Worm (Caenorhabditis elegans): ENCODE data around the gene bgal-2.

bgal-2 gene

DNA sequence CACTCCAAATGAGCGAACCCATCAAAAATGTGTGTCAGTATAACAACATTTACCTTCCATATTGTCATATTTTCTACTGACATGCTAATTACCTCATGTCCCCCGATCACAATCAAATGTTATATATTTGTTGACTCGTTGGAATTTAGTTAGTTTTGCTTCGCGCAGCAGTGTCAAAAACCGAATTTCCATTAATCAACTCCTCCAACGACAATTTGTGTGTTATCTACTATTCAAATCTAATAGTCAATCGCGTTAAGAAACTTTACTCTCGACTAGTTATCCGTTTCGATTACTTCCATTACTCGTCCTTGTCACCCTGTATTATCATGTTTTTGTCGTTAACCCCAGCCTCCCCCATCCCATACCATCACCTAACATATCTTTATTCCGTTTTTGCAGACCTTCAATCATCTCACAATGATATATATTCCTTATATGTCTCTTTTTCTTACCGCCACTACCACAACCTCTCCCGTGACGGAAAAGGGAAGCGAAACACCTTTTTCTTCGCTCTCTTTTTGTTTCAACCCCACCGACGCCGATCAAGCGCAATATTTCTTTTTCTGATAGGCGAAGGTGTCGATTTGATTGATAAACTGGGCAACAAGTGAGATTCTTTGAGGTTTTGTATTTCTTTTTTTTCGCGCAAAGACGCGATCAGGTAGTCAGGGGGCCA, 11.8 kb downstream of the bgal-2 start:
- TF ChIP-seq med-1 (GFP tag; optimal IDR thresholded peaks at IDR 0.05; ENCODE audit: insufficient read depth) (no peak), tab-1 (GFP tag; IDR thresholded peaks at IDR 0.05) (no peak), ztf-23 (GFP tag; IDR thresholded peaks at IDR 0.05) (no peak), T22C8.4 (GFP tag; IDR thresholded peaks at IDR 0.05) (no peak), flt-1 (GFP tag; IDR thresholded peaks at IDR 0.05) (no peak), ztf-29 (GFP tag; IDR thresholded peaks at IDR 0.05) (no peak), ref-1 (GFP tag; conservative IDR thresholded peaks at IDR 0.05) (no peak)

DNA sequence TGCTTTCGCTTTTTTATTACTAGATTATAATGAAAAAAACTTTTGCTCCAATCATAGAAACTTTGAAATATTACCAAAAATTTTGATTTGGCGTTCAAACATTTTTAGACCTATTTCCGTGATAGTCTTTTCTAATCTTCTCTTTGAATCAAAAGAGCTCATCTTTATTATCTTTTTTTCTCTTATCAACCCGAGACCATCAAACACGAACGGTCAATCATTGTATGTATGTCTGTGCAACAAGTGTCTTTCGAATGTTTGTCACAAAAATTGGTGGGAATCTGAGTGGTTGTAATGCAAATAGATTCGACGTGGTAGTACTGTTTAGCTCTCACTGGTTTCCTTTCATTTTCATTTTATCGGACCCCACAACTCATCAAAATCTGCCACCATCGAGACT, 15.6 kb downstream of the bgal-2 start, which contains the start of gene M03A8.3:
Gene M03A8.3 (plus strand): TSS at position 278 of the 400 bp plus-strand sequence.
- TF ChIP-seq flt-1 (GFP tag; IDR thresholded peaks at IDR 0.05) (no peak), ref-1 (GFP tag; conservative IDR thresholded peaks at IDR 0.05) (no peak), ztf-23 (GFP tag; IDR thresholded peaks at IDR 0.05) (no peak), klf-2 (GFP tag; conservative IDR thresholded peaks at IDR 0.05) (no peak), cog-1 (tag; optimal IDR thresholded peaks at IDR 0.05) (no peak), tab-1 (GFP tag; IDR thresholded peaks at IDR 0.05) (no peak), ztf-29 (GFP tag; IDR thresholded peaks at IDR 0.05) (no peak)

DNA sequence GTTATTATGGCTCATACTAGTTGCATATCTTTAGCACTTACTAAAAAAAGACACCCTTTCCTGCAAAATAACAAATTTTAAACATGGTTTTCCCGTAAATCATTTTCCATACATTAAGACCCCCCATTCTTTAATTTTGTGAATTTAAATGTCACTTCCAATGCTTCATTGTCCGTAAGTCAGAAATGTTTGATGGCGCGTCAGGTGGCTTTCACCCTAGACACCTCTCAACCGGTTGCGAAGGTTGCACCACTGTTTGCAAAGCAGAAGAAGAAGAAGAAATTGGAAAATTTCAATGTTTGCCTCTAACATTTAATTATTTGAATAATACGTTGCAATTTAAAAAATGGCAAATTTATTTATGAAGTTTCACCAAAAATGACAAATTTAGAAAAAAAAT, 17.3 kb downstream of the bgal-2 start:
- TF ChIP-seq tab-1 (GFP tag; IDR thresholded peaks at IDR 0.05): no peak
- no peak for TF ChIP-seq klf-2 (GFP tag; conservative IDR thresholded peaks at IDR 0.05)
- TF ChIP-seq ztf-23 (GFP tag; IDR thresholded peaks at IDR 0.05): no peak
- TF ChIP-seq ztf-29 (GFP tag; IDR thresholded peaks at IDR 0.05): no peak

DNA sequence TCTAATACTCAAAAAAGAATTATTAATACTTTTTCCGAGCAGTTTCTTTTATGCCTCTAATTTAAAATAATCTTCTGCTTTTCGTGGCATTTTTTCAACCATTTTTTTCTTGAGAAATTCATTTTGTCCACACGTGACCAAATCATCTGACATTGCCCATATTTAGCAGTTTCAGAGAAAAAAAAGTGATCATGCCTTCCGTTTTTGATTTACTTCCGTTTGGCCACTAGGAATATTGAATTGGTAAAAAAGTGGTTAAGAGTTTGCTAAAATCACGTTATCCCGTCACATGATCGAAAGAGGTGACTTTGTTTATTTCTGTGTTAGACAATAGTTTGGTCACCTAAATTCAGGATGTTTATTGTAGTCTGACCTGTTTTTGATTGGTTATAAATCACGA, 20.2 kb downstream of the bgal-2 start:
- TF ChIP-seq ztf-29 (GFP tag; IDR thresholded peaks at IDR 0.05) (no peak), tab-1 (GFP tag; IDR thresholded peaks at IDR 0.05) (no peak), cog-1 (tag; optimal IDR thresholded peaks at IDR 0.05) (no peak), T22C8.4 (GFP tag; IDR thresholded peaks at IDR 0.05) (no peak), ztf-23 (GFP tag; IDR thresholded peaks at IDR 0.05) (no peak), klf-2 (GFP tag; conservative IDR thresholded peaks at IDR 0.05) (no peak), ref-1 (GFP tag; conservative IDR thresholded peaks at IDR 0.05) (no peak), med-1 (GFP tag; optimal IDR thresholded peaks at IDR 0.05; ENCODE audit: insufficient read depth) (no peak), flt-1 (GFP tag; IDR thresholded peaks at IDR 0.05) (no peak)

DNA sequence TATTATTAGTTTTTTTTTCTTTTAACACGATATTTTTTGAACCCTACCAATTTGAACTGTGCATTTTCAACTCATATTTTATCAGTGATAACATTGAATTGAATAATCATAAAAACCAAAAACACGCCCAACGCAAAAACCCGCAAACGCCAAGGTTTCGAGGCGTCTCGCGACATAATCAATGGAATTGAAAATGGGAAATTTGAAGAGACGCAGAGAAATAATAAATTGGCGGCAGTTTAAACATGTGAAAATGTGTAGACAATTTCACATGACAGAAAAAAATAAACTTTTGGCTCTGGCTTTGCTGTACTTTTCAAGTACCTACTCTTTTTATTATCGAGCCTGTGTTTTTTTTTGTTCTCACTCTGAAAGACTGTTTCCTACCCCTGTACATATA, 20.6 kb downstream of the bgal-2 start:
- TF ChIP-seq ref-1 (GFP tag; conservative IDR thresholded peaks at IDR 0.05) (no peak), med-1 (GFP tag; optimal IDR thresholded peaks at IDR 0.05; ENCODE audit: insufficient read depth) (no peak), tab-1 (GFP tag; IDR thresholded peaks at IDR 0.05) (no peak), ztf-23 (GFP tag; IDR thresholded peaks at IDR 0.05) (no peak), cog-1 (tag; optimal IDR thresholded peaks at IDR 0.05) (no peak), flt-1 (GFP tag; IDR thresholded peaks at IDR 0.05) (no peak), ztf-29 (GFP tag; IDR thresholded peaks at IDR 0.05) (no peak), T22C8.4 (GFP tag; IDR thresholded peaks at IDR 0.05) (no peak), klf-2 (GFP tag; conservative IDR thresholded peaks at IDR 0.05) (no peak)

DNA sequence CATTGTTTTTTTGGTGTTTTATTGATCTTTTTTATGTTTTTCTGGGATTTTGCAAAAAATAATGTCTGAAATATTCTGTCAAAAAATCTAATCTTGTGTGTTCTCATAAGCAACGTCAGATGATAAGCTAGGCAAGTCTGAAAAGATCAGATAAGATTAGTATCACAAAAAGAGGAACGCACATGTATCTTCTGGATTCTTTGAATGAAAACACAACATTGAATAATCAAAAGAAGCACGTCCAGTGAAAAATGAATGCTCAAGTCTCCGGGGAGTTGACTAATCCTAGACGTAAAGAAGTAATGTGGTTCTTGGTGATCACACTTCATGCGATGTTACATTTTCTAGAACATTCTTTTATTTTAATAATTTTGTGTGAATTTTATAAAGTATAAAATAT, 21.2 kb downstream of the bgal-2 start:
- TF ChIP-seq T22C8.4 (GFP tag; IDR thresholded peaks at IDR 0.05): no peak
- TF ChIP-seq ztf-23 (GFP tag; IDR thresholded peaks at IDR 0.05): no peak
- no peak for TF ChIP-seq ref-1 (GFP tag; conservative IDR thresholded peaks at IDR 0.05)
- no peak for TF ChIP-seq ztf-29 (GFP tag; IDR thresholded peaks at IDR 0.05)
- no peak for TF ChIP-seq med-1 (GFP tag; optimal IDR thresholded peaks at IDR 0.05; ENCODE audit: insufficient read depth)
- no peak for TF ChIP-seq tab-1 (GFP tag; IDR thresholded peaks at IDR 0.05)
- no peak for TF ChIP-seq flt-1 (GFP tag; IDR thresholded peaks at IDR 0.05)
- TF ChIP-seq klf-2 (GFP tag; conservative IDR thresholded peaks at IDR 0.05): no peak
- TF ChIP-seq cog-1 (tag; optimal IDR thresholded peaks at IDR 0.05): no peak

DNA sequence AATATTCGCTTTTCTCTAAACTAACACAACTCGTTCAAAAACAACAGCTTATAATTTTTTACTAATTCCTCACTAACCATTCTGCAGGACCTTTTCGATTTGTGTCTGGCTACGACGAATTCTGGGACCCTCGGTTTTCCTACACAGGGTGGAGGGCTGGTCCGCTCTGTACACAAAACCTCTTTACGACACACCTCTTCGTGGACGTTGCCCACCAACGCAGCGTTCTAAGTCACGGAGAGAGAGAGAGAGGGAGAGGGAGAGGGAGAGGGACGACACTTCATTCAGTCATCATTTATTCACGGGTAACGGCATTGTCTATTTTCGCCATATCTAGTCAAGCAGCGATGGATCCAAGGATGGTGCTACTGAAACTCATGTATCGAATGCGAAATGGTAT, 22.3 kb downstream of the bgal-2 start, which contains the start of gene atg-2:
Gene atg-2 (plus strand): TSS at position 301 of the 400 bp plus-strand sequence.
- 0 out of 2 replicates have a peak, but pooled peaks have one; percentile 35 for TF ChIP-seq tab-1 (GFP tag; IDR thresholded peaks at IDR 0.05)
- no peak for TF ChIP-seq flt-1 (GFP tag; IDR thresholded peaks at IDR 0.05)

DNA sequence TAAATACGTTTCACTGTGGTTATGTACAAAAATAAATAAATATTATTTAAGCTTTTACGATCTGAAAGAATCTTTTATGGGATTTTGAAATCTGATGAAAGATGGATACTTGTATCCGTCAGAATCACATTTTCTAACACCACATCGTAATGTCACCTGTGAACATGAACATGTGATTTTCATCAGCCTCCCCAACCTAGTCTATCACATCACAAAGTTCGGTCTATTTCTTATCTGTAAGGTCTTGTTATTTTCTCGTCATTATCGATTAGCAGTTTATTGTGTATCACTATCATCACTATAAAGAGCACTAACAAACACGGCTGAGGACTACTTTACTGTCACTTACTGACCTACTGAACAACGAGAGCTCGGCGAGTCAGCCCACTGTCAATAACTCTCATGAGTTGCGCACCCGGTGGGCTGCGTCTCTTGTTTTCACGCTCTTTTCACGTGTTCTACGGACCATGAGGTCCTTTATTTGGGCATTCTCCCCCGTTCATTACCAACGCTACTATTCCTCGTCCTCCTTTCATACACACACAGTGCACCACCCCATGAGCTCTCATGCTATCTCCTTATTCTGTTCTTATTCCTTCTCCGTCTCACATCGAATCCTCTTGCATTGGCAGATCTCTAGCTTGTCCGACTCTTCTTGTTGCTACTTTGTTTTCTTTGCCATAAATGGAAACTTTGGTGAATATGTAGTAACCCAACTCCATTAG, 23.1 kb downstream of the bgal-2 start:
- TF ChIP-seq tab-1 (GFP tag; IDR thresholded peaks at IDR 0.05): no peak
- no peak for TF ChIP-seq cog-1 (tag; optimal IDR thresholded peaks at IDR 0.05)
- TF ChIP-seq flt-1 (GFP tag; IDR thresholded peaks at IDR 0.05): no peak
- TF ChIP-seq med-1 (GFP tag; optimal IDR thresholded peaks at IDR 0.05; ENCODE audit: insufficient read depth): no peak
- no peak for TF ChIP-seq klf-2 (GFP tag; conservative IDR thresholded peaks at IDR 0.05)
- no peak for TF ChIP-seq T22C8.4 (GFP tag; IDR thresholded peaks at IDR 0.05)
- TF ChIP-seq ref-1 (GFP tag; conservative IDR thresholded peaks at IDR 0.05): no peak

DNA sequence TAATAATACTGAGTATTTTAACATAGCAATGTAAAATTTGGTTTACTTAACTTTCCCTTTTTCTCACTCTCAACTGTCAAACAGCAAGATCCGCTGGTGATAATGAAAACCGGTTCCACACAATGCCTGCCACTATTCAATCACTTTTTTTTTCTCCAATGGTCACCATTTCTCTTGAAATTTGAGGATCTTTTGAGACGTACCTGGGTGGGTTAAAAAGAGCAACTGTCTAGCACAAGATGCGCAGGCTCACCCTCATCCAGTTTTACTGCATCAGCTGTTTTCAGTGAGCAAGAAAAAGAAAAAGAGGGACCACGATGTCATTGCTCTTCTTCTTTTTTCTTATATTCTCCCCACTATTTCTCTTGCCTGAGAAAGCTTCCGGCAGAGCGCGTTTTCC, 24.0 kb downstream of the bgal-2 start:
- TF ChIP-seq med-1 (GFP tag; optimal IDR thresholded peaks at IDR 0.05; ENCODE audit: insufficient read depth): no peak
- TF ChIP-seq tab-1 (GFP tag; IDR thresholded peaks at IDR 0.05): no peak
- TF ChIP-seq ztf-23 (GFP tag; IDR thresholded peaks at IDR 0.05): no peak
- TF ChIP-seq klf-2 (GFP tag; conservative IDR thresholded peaks at IDR 0.05): no peak
- TF ChIP-seq ztf-29 (GFP tag; IDR thresholded peaks at IDR 0.05): no peak
- no peak for TF ChIP-seq cog-1 (tag; optimal IDR thresholded peaks at IDR 0.05)
- TF ChIP-seq ref-1 (GFP tag; conservative IDR thresholded peaks at IDR 0.05): no peak
- no peak for TF ChIP-seq flt-1 (GFP tag; IDR thresholded peaks at IDR 0.05)
- no peak for TF ChIP-seq T22C8.4 (GFP tag; IDR thresholded peaks at IDR 0.05)

DNA sequence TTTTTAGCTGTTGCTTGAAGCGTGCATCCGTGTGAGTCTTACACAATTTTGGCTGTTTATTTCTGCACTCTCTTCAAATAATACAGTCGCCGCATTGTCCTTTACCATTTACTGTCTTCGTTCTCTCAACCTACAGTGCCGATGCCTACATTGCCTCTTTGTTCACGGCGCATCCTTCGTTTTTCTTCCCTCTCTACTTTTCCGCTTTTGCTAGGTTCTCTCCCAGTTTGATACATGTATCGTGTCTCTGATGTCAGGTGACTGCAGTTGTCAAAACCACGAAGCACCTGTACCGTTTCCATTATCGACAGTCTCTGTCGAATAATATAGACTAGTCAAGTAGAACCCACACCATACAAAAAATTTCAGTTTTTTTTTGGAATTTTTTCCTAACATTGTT, 24.4 kb downstream of the bgal-2 start:
- TF ChIP-seq ztf-29 (GFP tag; IDR thresholded peaks at IDR 0.05): no peak
- no peak for TF ChIP-seq cog-1 (tag; optimal IDR thresholded peaks at IDR 0.05)
- no peak for TF ChIP-seq tab-1 (GFP tag; IDR thresholded peaks at IDR 0.05)
- TF ChIP-seq ref-1 (GFP tag; conservative IDR thresholded peaks at IDR 0.05): no peak
- no peak for TF ChIP-seq T22C8.4 (GFP tag; IDR thresholded peaks at IDR 0.05)
- TF ChIP-seq flt-1 (GFP tag; IDR thresholded peaks at IDR 0.05): no peak
- TF ChIP-seq klf-2 (GFP tag; conservative IDR thresholded peaks at IDR 0.05): no peak
- no peak for TF ChIP-seq ztf-23 (GFP tag; IDR thresholded peaks at IDR 0.05)

Measured in whole organism, midembryonic.